Comparison of ENCODE assay signal across 8 worm cellular contexts in genomic region chrV:6796894-6797293, ce11.
TF ChIP-seq lines count a peak whose summit lies in the region.

No protein-coding gene starts in this region.

TF ChIP-seq in whole organism, L1 larva, 84 proteins besides CTCF, POLR2A, EP300 and RAD21 (continues in another document):
- no peak for TF ChIP-seq nhr-28 (tag; optimal IDR thresholded peaks at IDR 0.05; lab: Kevin White, UChicago)
- peak; percentile 16 for TF ChIP-seq nhr-85 (tag; lab: Kevin White, UChicago)
- TF ChIP-seq nhr-90 (tag; optimal IDR thresholded peaks at IDR 0.05; lab: Kevin White, UChicago; ENCODE audit: poor library complexity) = no peak
- TF ChIP-seq swsn-7 (tag; optimal IDR thresholded peaks at IDR 0.05; lab: Kevin White, UChicago) = peak; percentile 8
- TF ChIP-seq mab-9 (GFP tag; IDR thresholded peaks at IDR 0.05; lab: Robert Waterston, UW) = no peak
- TF ChIP-seq ceh-82 (tag; optimal IDR thresholded peaks at IDR 0.05; lab: Kevin White, UChicago) = peak in 2 of 3 experiments; percentile 3 to 33
- TF ChIP-seq ceh-90 (tag; optimal IDR thresholded peaks at IDR 0.05; lab: Kevin White, UChicago) = no peak
- TF ChIP-seq nhr-84 (tag; optimal IDR thresholded peaks at IDR 0.05; lab: Kevin White, UChicago) = no peak
- no peak for TF ChIP-seq alr-1 (tag; optimal IDR thresholded peaks at IDR 0.05; lab: Kevin White, UChicago; ENCODE audit: borderline replicate concordance)
- TF ChIP-seq lir-3 (tag; optimal IDR thresholded peaks at IDR 0.05; lab: Kevin White, UChicago; ENCODE audit: poor library complexity) = no peak
- no peak for TF ChIP-seq nhr-11 (tag; optimal IDR thresholded peaks at IDR 0.05; lab: Kevin White, UChicago)

TF ChIP-seq in whole organism, L2 larva, 48 proteins besides CTCF, POLR2A, EP300 and RAD21 (continues in another document):
- TF ChIP-seq nhr-23 (tag; optimal IDR thresholded peaks at IDR 0.05; lab: Kevin White, UChicago) (no peak), nhr-237 (tag; optimal IDR thresholded peaks at IDR 0.05; lab: Kevin White, UChicago) (no peak), fos-1 (tag; optimal IDR thresholded peaks at IDR 0.05; lab: Kevin White, UChicago) (peak; percentile 87), unc-55 (GFP tag; optimal IDR thresholded peaks at IDR 0.05; lab: Kevin White, UChicago) (peak; percentile 65), ZK546.5 (tag; optimal IDR thresholded peaks at IDR 0.05; lab: Kevin White, UChicago) (no peak), ama-1 (optimal IDR thresholded peaks at IDR 0.05; lab: Kevin White, UChicago) (no peak), nhr-25 (tag; optimal IDR thresholded peaks at IDR 0.05; lab: Kevin White, UChicago) (peak; percentile 41), unc-39 (tag; optimal IDR thresholded peaks at IDR 0.05; lab: Kevin White, UChicago) (no peak), crh-2 (tag; optimal IDR thresholded peaks at IDR 0.05; lab: Kevin White, UChicago) (peak; percentile 31), alr-1 (tag; optimal IDR thresholded peaks at IDR 0.05; lab: Kevin White, UChicago) (no peak), ceh-82 (tag; optimal IDR thresholded peaks at IDR 0.05; lab: Kevin White, UChicago) (no peak), C34F6.9 (tag; optimal IDR thresholded peaks at IDR 0.05; lab: Kevin White, UChicago) (peak; percentile 22)

TF ChIP-seq in whole organism, L3 larva, 47 proteins besides CTCF, POLR2A, EP300 and RAD21 (continues in another document):
- TF ChIP-seq R02D3.7 (tag; optimal IDR thresholded peaks at IDR 0.05; lab: Kevin White, UChicago) (peak; percentile 10), nhr-28 (tag; optimal IDR thresholded peaks at IDR 0.05; lab: Kevin White, UChicago) (no peak), nhr-23 (tag; optimal IDR thresholded peaks at IDR 0.05; lab: Kevin White, UChicago) (peak; percentile 65), snpc-4 (tag; optimal IDR thresholded peaks at IDR 0.05; lab: Kevin White, UChicago) (peak; percentile 11), jun-1 (tag; optimal IDR thresholded peaks at IDR 0.05; lab: Kevin White, UChicago) (no peak), lin-15B (tag; optimal IDR thresholded peaks at IDR 0.05; lab: Kevin White, UChicago) (no peak), zag-1 (tag; optimal IDR thresholded peaks at IDR 0.05; lab: Kevin White, UChicago) (no peak), pha-4 (tag; optimal IDR thresholded peaks at IDR 0.05; lab: Kevin White, UChicago) (peak; percentile 58), ztf-11 (tag; optimal IDR thresholded peaks at IDR 0.05; lab: Kevin White, UChicago) (no peak), tbx-2 (tag; optimal IDR thresholded peaks at IDR 0.05; lab: Kevin White, UChicago) (no peak), nhr-12 (tag; optimal IDR thresholded peaks at IDR 0.05; lab: Kevin White, UChicago) (no peak), nhr-237 (tag; optimal IDR thresholded peaks at IDR 0.05; lab: Kevin White, UChicago) (no peak)

TF ChIP-seq in whole organism, L4 larva, 104 proteins besides CTCF, POLR2A, EP300 and RAD21 (continues in another document):
- TF ChIP-seq lir-3 (tag; optimal IDR thresholded peaks at IDR 0.05; lab: Kevin White, UChicago) (no peak), nhr-28 (tag; optimal IDR thresholded peaks at IDR 0.05; lab: Kevin White, UChicago) (peak; percentile 38), nhr-11 (tag; optimal IDR thresholded peaks at IDR 0.05; lab: Kevin White, UChicago) (peak; percentile 18), rbr-2 (tag; optimal IDR thresholded peaks at IDR 0.05; lab: Kevin White, UChicago) (peak; percentile 25), fkh-10 (GFP tag; optimal IDR thresholded peaks at IDR 0.05; lab: Kevin White, UChicago) (no peak), daf-19 (GFP tag; conservative IDR thresholded peaks at IDR 0.05; lab: Robert Waterston, UW) (no peak), hlh-30 (tag; optimal IDR thresholded peaks at IDR 0.05; lab: Kevin White, UChicago; ENCODE audit: insufficient read depth) (peak; percentile 0), spr-1 (tag; optimal IDR thresholded peaks at IDR 0.05; lab: Kevin White, UChicago) (no peak), hmg-1.1 (GFP tag; IDR thresholded peaks at IDR 0.05; lab: Robert Waterston, UW) (peak; percentile 66), dve-1 (tag; optimal IDR thresholded peaks at IDR 0.05; lab: Kevin White, UChicago; ENCODE audit: insufficient read depth) (peak; percentile 24), mep-1 (tag; optimal IDR thresholded peaks at IDR 0.05; lab: Kevin White, UChicago) (peak; percentile 56), mxl-3 (GFP tag; optimal IDR thresholded peaks at IDR 0.05; lab: Kevin White, UChicago) (peak; percentile 70)

TF ChIP-seq in whole organism, late embryonic, 69 proteins besides CTCF, POLR2A, EP300 and RAD21 (continues in another document):
- TF ChIP-seq ceh-6 (GFP tag; optimal IDR thresholded peaks at IDR 0.05; lab: Kevin White, UChicago) (no peak), unc-42 (tag; optimal IDR thresholded peaks at IDR 0.05; lab: Kevin White, UChicago) (no peak), nhr-11 (tag; optimal IDR thresholded peaks at IDR 0.05; lab: Kevin White, UChicago) (no peak), K02D7.2 (tag; optimal IDR thresholded peaks at IDR 0.05; lab: Kevin White, UChicago) (no peak), ceh-9 (tag; optimal IDR thresholded peaks at IDR 0.05; lab: Kevin White, UChicago) (no peak), pqm-1 (tag; optimal IDR thresholded peaks at IDR 0.05; lab: Kevin White, UChicago) (no peak), ceh-31 (tag; optimal IDR thresholded peaks at IDR 0.05; lab: Kevin White, UChicago) (peak; percentile 52), odd-2 (tag; optimal IDR thresholded peaks at IDR 0.05; lab: Kevin White, UChicago) (no peak), hlh-30 (tag; optimal IDR thresholded peaks at IDR 0.05; lab: Kevin White, UChicago; ENCODE audit: insufficient read depth) (no peak), ceh-48 (tag; optimal IDR thresholded peaks at IDR 0.05; lab: Kevin White, UChicago) (no peak), ceh-22 (tag; optimal IDR thresholded peaks at IDR 0.05; lab: Kevin White, UChicago) (no peak), ets-4 (tag; optimal IDR thresholded peaks at IDR 0.05; lab: Kevin White, UChicago) (no peak), nfya-1 (tag; optimal IDR thresholded peaks at IDR 0.05; lab: Kevin White, UChicago) (peak; percentile 22)

TF ChIP-seq in whole organism, midembryonic, 9 proteins besides CTCF, POLR2A, EP300 and RAD21:
- TF ChIP-seq T22C8.4 (GFP tag; IDR thresholded peaks at IDR 0.05; lab: Robert Waterston, UW) (no peak), ztf-23 (GFP tag; IDR thresholded peaks at IDR 0.05; lab: Robert Waterston, UW) (no peak), cog-1 (tag; optimal IDR thresholded peaks at IDR 0.05; lab: Kevin White, UChicago) (peak; percentile 65), tab-1 (GFP tag; IDR thresholded peaks at IDR 0.05; lab: Robert Waterston, UW) (no peak), klf-2 (GFP tag; conservative IDR thresholded peaks at IDR 0.05; lab: Robert Waterston, UW) (no peak), ref-1 (GFP tag; conservative IDR thresholded peaks at IDR 0.05; lab: Robert Waterston, UW) (no peak), flt-1 (GFP tag; IDR thresholded peaks at IDR 0.05; lab: Robert Waterston, UW) (no peak)

TF ChIP-seq in whole organism, mixed stage, embryonic, 35 proteins besides CTCF, POLR2A, EP300 and RAD21:
- no peak for TF ChIP-seq unc-39 (tag; optimal IDR thresholded peaks at IDR 0.05; lab: Kevin White, UChicago)
- TF ChIP-seq nhr-2 (tag; optimal IDR thresholded peaks at IDR 0.05; lab: Kevin White, UChicago) = no peak
- TF ChIP-seq mls-2 (tag; optimal IDR thresholded peaks at IDR 0.05; lab: Kevin White, UChicago) = peak; percentile 33
- peak; percentile 29 for TF ChIP-seq ces-1 (GFP tag; optimal IDR thresholded peaks at IDR 0.05; lab: Kevin White, UChicago)
- TF ChIP-seq unc-120 (tag; optimal IDR thresholded peaks at IDR 0.05; lab: Kevin White, UChicago; ENCODE audit: poor library complexity, severe bottlenecking) = peak; percentile 79
- peak; percentile 46 for TF ChIP-seq ham-2 (GFP tag; optimal IDR thresholded peaks at IDR 0.05; lab: Kevin White, UChicago)
- peak; percentile 58 for TF ChIP-seq hlh-1 (tag; optimal IDR thresholded peaks at IDR 0.05; lab: Kevin White, UChicago)
- no peak for TF ChIP-seq drap-1 (GFP tag; optimal IDR thresholded peaks at IDR 0.05; lab: Kevin White, UChicago)

TF ChIP-seq in whole organism, young adult, 124 proteins besides CTCF, POLR2A, EP300 and RAD21:
- TF ChIP-seq hsf-1 (GFP tag; IDR thresholded peaks at IDR 0.05; lab: Robert Waterston, UW) = no peak
- TF ChIP-seq attf-3 (GFP tag; conservative IDR thresholded peaks at IDR 0.05; lab: Robert Waterston, UW) = no peak
- no peak for TF ChIP-seq lin-35 (GFP tag; optimal IDR thresholded peaks at IDR 0.05; lab: Kevin White, UChicago)
- peak; percentile 91; the same call in 1 of the 2 replicates for TF ChIP-seq hmg-1.2 (GFP tag; IDR thresholded peaks at IDR 0.05; lab: Robert Waterston, UW)
